Worm (Caenorhabditis elegans): Measurements from ENCODE around the gene F27E5.8.

F27E5.8 gene

DNA sequence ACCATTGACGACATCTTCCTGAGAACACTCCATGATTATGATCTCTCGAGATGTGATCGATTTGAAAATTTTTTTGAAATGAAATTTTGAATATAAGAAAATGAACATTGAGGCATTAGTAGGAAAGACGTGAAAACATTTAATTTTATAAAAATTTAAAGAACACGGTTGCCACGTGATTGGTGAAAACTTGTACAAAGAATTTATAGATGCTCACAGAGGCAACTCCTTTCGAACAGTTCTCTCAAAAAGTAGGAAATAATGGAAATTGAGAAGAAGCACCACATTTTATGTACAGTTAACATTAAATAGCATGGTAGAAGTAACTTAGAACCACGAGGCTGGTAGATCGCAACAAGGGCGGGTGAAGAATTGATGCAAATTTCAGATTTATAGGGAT is 20.4 kb downstream of the F27E5.8 start, which contains the start of gene ZK945.6:
ZK945.6 (minus strand) TSS at position 101 of the 400 bp plus-strand sequence.
- TF ChIP-seq pes-1 (GFP tag; IDR thresholded peaks at IDR 0.05): no peak
- TF ChIP-seq ama-1 (optimal IDR thresholded peaks at IDR 0.05): no peak
- no peak for TF ChIP-seq flt-1 (GFP tag; IDR thresholded peaks at IDR 0.05)
- TF ChIP-seq hmg-4 (GFP tag; optimal IDR thresholded peaks at IDR 0.05): no peak
- no peak for TF ChIP-seq ceh-13 (GFP tag; optimal IDR thresholded peaks at IDR 0.05)
- TF ChIP-seq tra-4 (tag; optimal IDR thresholded peaks at IDR 0.05): no peak
- no peak for TF ChIP-seq sea-1 (GFP tag; conservative IDR thresholded peaks at IDR 0.05)
- no peak for TF ChIP-seq hnd-1 (tag; optimal IDR thresholded peaks at IDR 0.05)
- TF ChIP-seq hmbx-1 (tag; optimal IDR thresholded peaks at IDR 0.05): no peak
- TF ChIP-seq F13C5.2 (tag; optimal IDR thresholded peaks at IDR 0.05): no peak
- TF ChIP-seq tbx-37 (GFP tag; conservative IDR thresholded peaks at IDR 0.05): no peak
- TF ChIP-seq aly-1 (tag; optimal IDR thresholded peaks at IDR 0.05): no peak
- TF ChIP-seq ceh-36 (tag; optimal IDR thresholded peaks at IDR 0.05): no peak
- no peak for TF ChIP-seq scrt-1 (GFP tag; IDR thresholded peaks at IDR 0.05)
- TF ChIP-seq ets-7 (tag; optimal IDR thresholded peaks at IDR 0.05): no peak
- no peak for TF ChIP-seq B0310.2 (tag; optimal IDR thresholded peaks at IDR 0.05)
- no peak for TF ChIP-seq tbx-11 (GFP tag; IDR thresholded peaks at IDR 0.05)

- TF ChIP-seq pes-1 (GFP tag; IDR thresholded peaks at IDR 0.05) (no peak), scrt-1 (GFP tag; IDR thresholded peaks at IDR 0.05) (no peak), aly-1 (tag; optimal IDR thresholded peaks at IDR 0.05) (no peak)
These were observed 21.7 kb downstream of the F27E5.8 start, which contains the start of gene ZK945.4 for ce11 chrII:10105604-10106003. ZK945.4 (minus strand) TSS chrII:10105704.

ce11 chrII:10103212-10103611 is 24.1 kb downstream of the F27E5.8 start:
- TF ChIP-seq scrt-1 (GFP tag; IDR thresholded peaks at IDR 0.05): no peak
- no peak for TF ChIP-seq ets-7 (tag; optimal IDR thresholded peaks at IDR 0.05)
- TF ChIP-seq flt-1 (GFP tag; IDR thresholded peaks at IDR 0.05): no peak
- TF ChIP-seq tbx-37 (GFP tag; conservative IDR thresholded peaks at IDR 0.05): no peak
- no peak for TF ChIP-seq ceh-36 (tag; optimal IDR thresholded peaks at IDR 0.05)
- TF ChIP-seq pes-1 (GFP tag; IDR thresholded peaks at IDR 0.05): no peak
- TF ChIP-seq ama-1 (optimal IDR thresholded peaks at IDR 0.05): no peak
- no peak for TF ChIP-seq F13C5.2 (tag; optimal IDR thresholded peaks at IDR 0.05)
- no peak for TF ChIP-seq hnd-1 (tag; optimal IDR thresholded peaks at IDR 0.05)
- no peak for TF ChIP-seq sea-1 (GFP tag; conservative IDR thresholded peaks at IDR 0.05)

DNA sequence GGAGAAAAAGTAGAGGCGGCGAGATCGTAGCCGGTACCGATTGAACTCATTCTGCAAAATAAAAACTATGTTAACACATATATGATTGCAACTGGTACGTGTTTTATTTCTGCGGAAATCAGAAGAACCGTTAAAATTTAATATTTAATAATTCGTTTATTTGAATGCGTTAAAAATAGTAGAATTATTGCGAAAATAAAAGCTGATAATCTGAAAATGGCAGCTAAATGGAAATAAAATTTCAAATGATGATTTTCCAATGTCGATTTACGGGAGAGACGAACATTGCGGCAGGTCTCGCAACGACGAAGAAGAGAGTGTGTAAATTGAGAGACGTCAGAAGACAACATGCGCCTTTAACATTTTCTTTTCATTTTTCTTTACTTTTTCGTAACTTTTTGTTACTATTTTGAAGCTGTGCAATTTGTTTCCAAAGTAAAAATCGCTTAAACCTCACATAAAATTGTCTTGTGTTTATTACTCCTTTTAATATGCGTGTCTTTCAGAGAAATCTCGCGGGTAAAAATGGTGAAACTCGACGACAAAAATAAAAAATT is 27.4 kb downstream of the F27E5.8 start, which contains the start of the genes pas-7 and puf-12:
pas-7 (minus strand) TSS at position 51 of the 557 bp plus-strand sequence.
puf-12 (plus strand) TSS at position 507 of the 557 bp plus-strand sequence.
- TF ChIP-seq ama-1 (optimal IDR thresholded peaks at IDR 0.05): no peak
- TF ChIP-seq tbx-11 (GFP tag; IDR thresholded peaks at IDR 0.05): no peak

- TF ChIP-seq hnd-1 (tag; optimal IDR thresholded peaks at IDR 0.05) (no peak), B0310.2 (tag; optimal IDR thresholded peaks at IDR 0.05) (no peak), ceh-13 (GFP tag; optimal IDR thresholded peaks at IDR 0.05) (no peak), F13C5.2 (tag; optimal IDR thresholded peaks at IDR 0.05) (no peak), aly-1 (tag; optimal IDR thresholded peaks at IDR 0.05) (no peak), tbx-11 (GFP tag; IDR thresholded peaks at IDR 0.05) (no peak), hmbx-1 (tag; optimal IDR thresholded peaks at IDR 0.05) (no peak), hmg-4 (GFP tag; optimal IDR thresholded peaks at IDR 0.05) (no peak), ceh-36 (tag; optimal IDR thresholded peaks at IDR 0.05) (no peak), ets-7 (tag; optimal IDR thresholded peaks at IDR 0.05) (no peak), sea-1 (GFP tag; conservative IDR thresholded peaks at IDR 0.05) (no peak), tbx-37 (GFP tag; conservative IDR thresholded peaks at IDR 0.05) (no peak), flt-1 (GFP tag; IDR thresholded peaks at IDR 0.05) (no peak), tra-4 (tag; optimal IDR thresholded peaks at IDR 0.05) (no peak), pes-1 (GFP tag; IDR thresholded peaks at IDR 0.05) (no peak), ama-1 (optimal IDR thresholded peaks at IDR 0.05) (no peak), scrt-1 (GFP tag; IDR thresholded peaks at IDR 0.05) (no peak)
These were observed 28.2 kb downstream of the F27E5.8 start for ce11 chrII:10099072-10099471.

DNA sequence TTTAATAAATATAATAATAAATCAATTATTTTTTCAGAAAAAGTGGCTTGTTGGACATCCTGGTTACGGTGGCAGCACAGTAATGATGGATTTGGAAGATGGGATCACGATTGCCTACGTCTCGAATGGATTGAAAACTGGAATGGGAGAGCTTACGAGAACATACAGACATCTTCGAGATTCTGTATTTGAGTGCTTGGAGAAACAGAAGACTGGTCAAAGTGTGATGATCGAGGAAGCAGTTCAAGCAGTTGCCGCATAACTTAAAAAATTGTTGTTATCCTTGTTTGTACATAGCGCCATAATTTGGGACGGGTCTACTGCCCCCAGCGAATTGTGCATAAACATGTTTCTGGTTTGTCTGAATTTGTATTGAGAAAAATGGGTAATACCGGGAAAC is 28.9 kb downstream of the F27E5.8 start:
- TF ChIP-seq F13C5.2 (tag; optimal IDR thresholded peaks at IDR 0.05) (no peak), tbx-37 (GFP tag; conservative IDR thresholded peaks at IDR 0.05) (no peak), tra-4 (tag; optimal IDR thresholded peaks at IDR 0.05) (no peak), hmg-4 (GFP tag; optimal IDR thresholded peaks at IDR 0.05) (no peak), sea-1 (GFP tag; conservative IDR thresholded peaks at IDR 0.05) (no peak), ceh-13 (GFP tag; optimal IDR thresholded peaks at IDR 0.05) (no peak), ama-1 (optimal IDR thresholded peaks at IDR 0.05) (no peak)

DNA sequence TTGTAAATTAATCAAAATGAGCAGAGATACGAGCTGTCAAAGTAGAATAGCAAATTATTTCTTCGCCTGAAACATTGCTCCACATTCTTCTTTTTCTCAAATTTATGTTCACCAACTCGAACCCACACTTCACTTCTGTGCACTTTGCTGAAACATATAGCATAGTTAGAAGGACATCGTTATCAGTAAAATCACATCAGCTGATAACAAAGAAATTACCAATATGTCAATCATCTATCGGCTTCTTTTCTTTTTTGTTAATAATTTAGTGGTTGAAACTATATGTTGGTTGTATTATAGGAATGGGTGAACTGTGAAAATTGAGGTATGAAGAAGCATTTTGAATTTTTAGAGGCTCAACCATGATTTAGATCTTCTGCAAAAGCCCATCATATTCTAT is 32.1 kb downstream of the F27E5.8 start:
- no peak for TF ChIP-seq pes-1 (GFP tag; IDR thresholded peaks at IDR 0.05)
- TF ChIP-seq F13C5.2 (tag; optimal IDR thresholded peaks at IDR 0.05): no peak
- no peak for TF ChIP-seq scrt-1 (GFP tag; IDR thresholded peaks at IDR 0.05)
- TF ChIP-seq ceh-13 (GFP tag; optimal IDR thresholded peaks at IDR 0.05): no peak
- TF ChIP-seq hnd-1 (tag; optimal IDR thresholded peaks at IDR 0.05): no peak

DNA sequence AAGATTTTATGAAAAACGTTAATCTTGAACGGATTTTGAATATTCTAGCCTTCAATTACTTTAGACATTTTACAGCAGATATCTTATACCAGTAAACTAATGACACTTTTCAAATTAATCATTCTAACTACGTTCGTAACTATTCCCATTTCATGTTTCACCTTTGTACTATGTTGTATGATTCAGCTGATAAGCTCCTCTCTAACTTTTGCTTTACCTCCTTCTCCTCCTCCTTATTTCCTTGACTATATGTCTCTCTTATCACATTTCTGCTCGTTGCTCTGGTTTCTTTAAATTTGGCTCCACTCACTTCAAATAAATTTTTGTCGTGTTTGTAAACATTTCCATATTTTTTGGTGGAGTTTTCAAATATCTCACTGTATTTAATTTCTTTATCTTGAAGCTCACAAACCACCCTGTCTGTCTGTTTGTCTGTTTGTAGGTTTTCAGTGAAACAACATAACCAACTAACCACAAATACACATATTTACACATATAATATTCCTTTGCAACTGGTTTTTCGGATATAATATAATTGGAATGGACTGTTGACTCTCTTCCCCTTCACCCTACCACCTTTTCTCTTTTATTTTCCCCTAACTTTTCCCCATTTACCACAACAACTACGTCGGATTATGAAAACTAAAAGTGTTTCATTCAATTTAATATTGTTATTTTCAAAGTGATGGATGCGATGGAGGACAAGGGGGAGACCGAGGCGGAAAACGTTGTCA is 32.9 kb downstream of the F27E5.8 start, which contains the start of gene lact-2:
lact-2 (plus strand) TSS at position 684 of the 734 bp plus-strand sequence.
- TF ChIP-seq hmbx-1 (tag; optimal IDR thresholded peaks at IDR 0.05) (no peak), tbx-11 (GFP tag; IDR thresholded peaks at IDR 0.05) (no peak), hnd-1 (tag; optimal IDR thresholded peaks at IDR 0.05) (no peak), aly-1 (tag; optimal IDR thresholded peaks at IDR 0.05) (no peak), tbx-37 (GFP tag; conservative IDR thresholded peaks at IDR 0.05) (no peak), sea-1 (GFP tag; conservative IDR thresholded peaks at IDR 0.05) (no peak), tra-4 (tag; optimal IDR thresholded peaks at IDR 0.05) (no peak), hmg-4 (GFP tag; optimal IDR thresholded peaks at IDR 0.05) (no peak), B0310.2 (tag; optimal IDR thresholded peaks at IDR 0.05) (no peak), ceh-13 (GFP tag; optimal IDR thresholded peaks at IDR 0.05) (no peak), ets-7 (tag; optimal IDR thresholded peaks at IDR 0.05) (no peak), pes-1 (GFP tag; IDR thresholded peaks at IDR 0.05) (no peak), flt-1 (GFP tag; IDR thresholded peaks at IDR 0.05) (no peak), scrt-1 (GFP tag; IDR thresholded peaks at IDR 0.05) (no peak), ama-1 (optimal IDR thresholded peaks at IDR 0.05) (no peak), F13C5.2 (tag; optimal IDR thresholded peaks at IDR 0.05) (no peak), ceh-36 (tag; optimal IDR thresholded peaks at IDR 0.05) (no peak)

Measured in whole organism, early embryonic.